Worm (Caenorhabditis elegans) whole organism, L4 larva: ENCODE results near the gene fbxa-63.

ENCODE experiments used
- D1046.2 ChIP-seq: fragments of 200-800 bp; sonication (Bioruptor generic); IDR thresholded peaks from 2 replicates; pipeline ENCODE4 v1.3.6; 2022; ENCODE audit warnings: missing genetic modification characterization, missing compliant biosample characterization
- F44E2.7 ChIP-seq: fragments of 200-800 bp; sonication (Bioruptor generic); IDR thresholded peaks from 2 replicates; pipeline ENCODE4 v2.1.2; 2022; ENCODE audit warnings: missing genetic modification characterization, missing compliant biosample characterization
- F49E8.2 ChIP-seq: sonication (generic microtip); optimal IDR thresholded peaks from 2 replicates; lab custom pipeline; 2016; ENCODE audit warnings: missing compliant biosample characterization, mild to moderate bottlenecking, missing genetic modification characterization, borderline replicate concordance
- Y5F2A.4 ChIP-seq: fragments of 200-800 bp; sonication (Bioruptor generic); optimal IDR thresholded peaks from 2 replicates; lab custom pipeline; 2018; ENCODE audit warnings: mild to moderate bottlenecking, missing genetic modification characterization, missing compliant biosample characterization
- Y75B8A.6 ChIP-seq: fragments of 200-800 bp; sonication (Bioruptor generic); IDR thresholded peaks from 2 replicates; pipeline ENCODE4 v1.3.6; 2022; ENCODE audit warnings: missing genetic modification reagents, missing genetic modification characterization, missing compliant biosample characterization
- aha-1 ChIP-seq: fragments of 150-350 bp; peaks from one replicate; lab custom pipeline; 2014; ENCODE audit warnings: missing biosample characterization, missing genetic modification characterization
- aly-2 ChIP-seq: sonication (generic microtip); optimal IDR thresholded peaks from 2 replicates; lab custom pipeline; 2018; ENCODE audit warnings: missing biosample characterization, missing genetic modification characterization
- ama-1 ChIP-seq: fragments of 150-350 bp; optimal IDR thresholded peaks from 2 replicates; lab custom pipeline; 2014; ENCODE audit warnings: inconsistent platforms, mixed read lengths
- attf-4 ChIP-seq: sonication (generic microtip); optimal IDR thresholded peaks from 3 replicates; lab custom pipeline; 2017; ENCODE audit warnings: missing biosample characterization, missing genetic modification characterization
- ceh-20 ChIP-seq: fragments of 200-800 bp; sonication (Bioruptor generic); IDR thresholded peaks from 2 replicates; pipeline ENCODE4 v1.3.6; 2022; ENCODE audit warnings: missing genetic modification reagents, missing genetic modification characterization, missing compliant biosample characterization
- ceh-44 ChIP-seq: fragments of 200-800 bp; sonication (Bioruptor generic); IDR thresholded peaks from 2 replicates; pipeline ENCODE4 v1.3.6; 2022; ENCODE audit warnings: missing genetic modification reagents, missing genetic modification characterization, missing compliant biosample characterization
- ceh-62 ChIP-seq: sonication (generic microtip); optimal IDR thresholded peaks from 2 replicates; lab custom pipeline; 2017; ENCODE audit warnings: missing biosample characterization, missing genetic modification characterization
- ceh-82 ChIP-seq: sonication (generic microtip); optimal IDR thresholded peaks from 2 replicates; lab custom pipeline; 2017; ENCODE audit warnings: missing biosample characterization, missing genetic modification characterization
- cey-2 ChIP-seq: sonication (generic microtip); optimal IDR thresholded peaks from 3 replicates; lab custom pipeline; 2017; ENCODE audit warnings: missing genetic modification characterization, mild to moderate bottlenecking, missing compliant biosample characterization, antibody characterized with exemption, borderline replicate concordance; ENCODE audit not compliant: insufficient read depth
- daf-12 ChIP-seq: fragments of 150-350 bp; optimal IDR thresholded peaks from 2 replicates; lab custom pipeline; 2014; ENCODE audit warnings: missing biosample characterization, missing genetic modification reagents, missing genetic modification characterization
- daf-16 ChIP-seq, 3 experiments: sonication (generic microtip); optimal IDR thresholded peaks; 2 replicates each; lab custom pipeline; 2016 to 2017; ENCODE audit warnings: missing genetic modification characterization in 3 of 3, missing genetic modification reagents in 3 of 3, mild to moderate bottlenecking in 2 of 3, missing compliant biosample characterization in 2 of 3, missing biosample characterization in 1 of 3, moderate library complexity in 1 of 3
- daf-19 ChIP-seq: fragments of 200-800 bp; sonication (Bioruptor generic); conservative IDR thresholded peaks from 2 replicates; pipeline ENCODE4 v1.3.6; 2022; ENCODE audit warnings: missing genetic modification characterization, missing compliant biosample characterization
- dmd-8 ChIP-seq: fragments of 200-800 bp; sonication (Bioruptor generic); IDR thresholded peaks from 2 replicates; pipeline ENCODE4 v1.3.6; 2022; ENCODE audit warnings: missing genetic modification characterization, missing compliant biosample characterization
- dpl-1 ChIP-seq: fragments of 150-350 bp; optimal IDR thresholded peaks from 2 replicates; lab custom pipeline; 2014; ENCODE audit warnings: missing biosample characterization, missing genetic modification reagents, missing genetic modification characterization
- egl-27 ChIP-seq: sonication (generic microtip); optimal IDR thresholded peaks from 3 replicates; lab custom pipeline; 2017; ENCODE audit warnings: missing biosample characterization, missing genetic modification reagents, missing genetic modification characterization
- egl-43 ChIP-seq: fragments of 200-800 bp; sonication (Bioruptor generic); IDR thresholded peaks from 2 replicates; pipeline ENCODE4 v1.3.6; 2022; ENCODE audit warnings: missing genetic modification reagents, missing genetic modification characterization, missing compliant biosample characterization
- fos-1 ChIP-seq: fragments of 150-350 bp; optimal IDR thresholded peaks from 2 replicates; lab custom pipeline; 2014; ENCODE audit warnings: missing biosample characterization, missing genetic modification characterization
- gei-8 ChIP-seq: fragments of 200-800 bp; sonication (Bioruptor generic); optimal IDR thresholded peaks from 2 replicates; lab custom pipeline; 2018; ENCODE audit warnings: mild to moderate bottlenecking, missing genetic modification characterization, missing compliant biosample characterization
- hmg-1.1 ChIP-seq: fragments of 200-800 bp; sonication (Bioruptor generic); IDR thresholded peaks from 2 replicates; pipeline ENCODE4 v1.3.6; 2022; ENCODE audit warnings: missing genetic modification reagents, missing genetic modification characterization, missing compliant biosample characterization
- jun-1 ChIP-seq: fragments of 150-350 bp; optimal IDR thresholded peaks from 2 replicates; lab custom pipeline; 2014; ENCODE audit warnings: missing biosample characterization, missing genetic modification reagents, missing genetic modification characterization
- lin-15B ChIP-seq: fragments of 150-350 bp; sonication (generic microtip); optimal IDR thresholded peaks from 3 replicates; lab custom pipeline; 2014; ENCODE audit warnings: missing biosample characterization, missing genetic modification characterization
- lin-38 ChIP-seq: fragments of 200-800 bp; sonication (Bioruptor generic); IDR thresholded peaks from 2 replicates; pipeline ENCODE4 v1.3.6; 2022; ENCODE audit warnings: missing genetic modification reagents, missing genetic modification characterization, missing compliant biosample characterization
- lsy-2 ChIP-seq, 2 experiments: fragments of 150-350 bp in 1 of 2; sonication (generic microtip) in 1 of 2; optimal IDR thresholded peaks; 2 replicates each; lab custom pipeline; 2014 to 2017; ENCODE audit warnings: missing biosample characterization in 2 of 2, missing genetic modification characterization in 2 of 2
- madf-9 ChIP-seq: fragments of 200-800 bp; sonication (Bioruptor generic); conservative IDR thresholded peaks from 2 replicates; pipeline ENCODE4 v1.3.6; 2022; ENCODE audit warnings: missing genetic modification reagents, missing genetic modification characterization, missing compliant biosample characterization
- mdt-29 ChIP-seq: fragments of 200-800 bp; sonication (Bioruptor generic); IDR thresholded peaks from 2 replicates; pipeline ENCODE4 v1.3.6; 2022; ENCODE audit warnings: missing genetic modification reagents, missing genetic modification characterization, missing compliant biosample characterization
- mxl-2 ChIP-seq: fragments of 200-800 bp; sonication (Bioruptor generic); conservative IDR thresholded peaks from 2 replicates; pipeline ENCODE4 v1.3.6; 2022; ENCODE audit warnings: missing genetic modification reagents, missing genetic modification characterization, missing compliant biosample characterization
- mxl-3 ChIP-seq: fragments of 200-800 bp; sonication (Bioruptor generic); optimal IDR thresholded peaks from 2 replicates; lab custom pipeline; 2018; ENCODE audit warnings: mild to moderate bottlenecking, missing genetic modification characterization, missing compliant biosample characterization
- nhr-10 ChIP-seq: fragments of 150-350 bp; optimal IDR thresholded peaks from 2 replicates; lab custom pipeline; 2014; ENCODE audit warnings: missing biosample characterization, missing genetic modification characterization
- nhr-11 ChIP-seq: fragments of 150-350 bp; optimal IDR thresholded peaks from 2 replicates; lab custom pipeline; 2014; ENCODE audit warnings: missing biosample characterization, missing genetic modification characterization
- nhr-237 ChIP-seq: sonication (generic microtip); optimal IDR thresholded peaks from 2 replicates; lab custom pipeline; 2017; ENCODE audit warnings: missing biosample characterization, missing genetic modification characterization
- nhr-25 ChIP-seq: sonication (generic microtip); optimal IDR thresholded peaks from 2 replicates; lab custom pipeline; 2017; ENCODE audit warnings: missing genetic modification characterization, mild to moderate bottlenecking, missing compliant biosample characterization, antibody characterized with exemption, moderate library complexity, borderline replicate concordance; ENCODE audit not compliant: insufficient read depth
- nhr-28 ChIP-seq: fragments of 150-350 bp; optimal IDR thresholded peaks from 2 replicates; lab custom pipeline; 2014; ENCODE audit warnings: missing biosample characterization, missing genetic modification characterization
- nhr-42 ChIP-seq: fragments of 200-800 bp; sonication (Bioruptor generic); IDR thresholded peaks from 2 replicates; pipeline ENCODE4 v1.3.6; 2022; ENCODE audit warnings: missing genetic modification characterization, missing compliant biosample characterization
- nhr-6 ChIP-seq: fragments of 150-350 bp; optimal IDR thresholded peaks from 2 replicates; lab custom pipeline; 2014; ENCODE audit warnings: missing biosample characterization, missing genetic modification characterization
- pha-4 ChIP-seq, 2 experiments: fragments of 150-350 bp in 1 of 2; fragments of 200-800 bp in 1 of 2; sonication (Bioruptor generic) in 1 of 2; IDR thresholded peaks in 1 of 2; optimal IDR thresholded peaks in 1 of 2; 2 replicates each; pipeline versions ENCODE4 v1.3.6 to Lab custom; 2014 to 2022; ENCODE audit warnings: missing genetic modification characterization in 2 of 2, missing genetic modification reagents in 2 of 2, missing biosample characterization in 1 of 2, missing compliant biosample characterization in 1 of 2
- saeg-2 ChIP-seq: fragments of 200-800 bp; sonication (Bioruptor generic); IDR thresholded peaks from 2 replicates; pipeline ENCODE4 v1.3.6; 2022; ENCODE audit warnings: missing genetic modification reagents, missing genetic modification characterization, missing compliant biosample characterization
- snpc-1.2 ChIP-seq: fragments of 200-800 bp; sonication (Bioruptor generic); IDR thresholded peaks from 2 replicates; pipeline ENCODE4 v1.3.6; 2022; ENCODE audit warnings: missing genetic modification reagents, missing genetic modification characterization, missing compliant biosample characterization
- snpc-4 ChIP-seq: fragments of 150-350 bp; optimal IDR thresholded peaks from 2 replicates; lab custom pipeline; 2014; ENCODE audit warnings: missing biosample characterization, missing genetic modification characterization
- spr-1 ChIP-seq: sonication (generic microtip); optimal IDR thresholded peaks from 2 replicates; lab custom pipeline; 2016; ENCODE audit warnings: mild to moderate bottlenecking, missing genetic modification characterization, missing compliant biosample characterization
- tag-97 ChIP-seq: fragments of 200-800 bp; sonication (Bioruptor generic); IDR thresholded peaks from 2 replicates; pipeline ENCODE4 v1.3.6; 2022; ENCODE audit warnings: missing genetic modification characterization, missing compliant biosample characterization
- tra-1 ChIP-seq: fragments of 200-800 bp; sonication (Bioruptor generic); IDR thresholded peaks from 2 replicates; pipeline ENCODE4 v1.3.6; 2022; ENCODE audit warnings: missing genetic modification reagents, missing genetic modification characterization, missing compliant biosample characterization
- unc-62 ChIP-seq, 3 experiments: fragments of 150-350 bp in 1 of 3; sonication (generic microtip); optimal IDR thresholded peaks in 2 of 3; peaks in 1 of 3; 1 replicate in 1 of 3; 2 replicates in 2 of 3; lab custom pipeline; 2014 to 2017; ENCODE audit warnings: missing biosample characterization in 3 of 3, missing genetic modification characterization in 3 of 3, missing genetic modification reagents in 3 of 3, missing genotype in 1 of 3
- zfp-3 ChIP-seq: fragments of 200-800 bp; sonication (Bioruptor generic); conservative IDR thresholded peaks from 2 replicates; pipeline ENCODE4 v1.3.6; 2022; ENCODE audit warnings: missing genetic modification reagents, missing genetic modification characterization, missing compliant biosample characterization
- zip-11 ChIP-seq: fragments of 200-800 bp; sonication (Bioruptor generic); IDR thresholded peaks from 2 replicates; pipeline ENCODE4 v1.3.6; 2022; ENCODE audit warnings: missing genetic modification characterization, missing compliant biosample characterization
- ztf-7 ChIP-seq: fragments of 150-350 bp; optimal IDR thresholded peaks from 2 replicates; lab custom pipeline; 2014; ENCODE audit warnings: missing biosample characterization, missing genetic modification characterization

Gene fbxa-63

ce11 chrIII:1218221-1218620 lies 25.1 kb upstream of the fbxa-63 start (continued):
- TF ChIP-seq cey-2 (tag; lab: Kevin White, UChicago) = no peak
- no peak for TF ChIP-seq gei-8 (GFP tag; lab: Kevin White, UChicago)
- no peak for TF ChIP-seq mxl-3 (GFP tag; lab: Kevin White, UChicago)
- TF ChIP-seq ceh-62 (tag; lab: Kevin White, UChicago) = no peak
- TF ChIP-seq snpc-4 (tag; lab: Kevin White, UChicago) = no peak
- no peak for TF ChIP-seq Y5F2A.4 (GFP tag; lab: Kevin White, UChicago)
- TF ChIP-seq egl-43 (GFP tag; lab: Robert Waterston, UW) = peak; percentile 71; the same call in 1 of the 2 replicates
- TF ChIP-seq lin-15B (tag; lab: Kevin White, UChicago) = no peak
- no peak for TF ChIP-seq spr-1 (tag; lab: Kevin White, UChicago)
- TF ChIP-seq daf-16 (GFP tag; optimal IDR thresholded peaks at IDR 0.05; lab: Kevin White, UChicago) = no peak
- TF ChIP-seq daf-16 (tag; optimal IDR thresholded peaks at IDR 0.05; lab: Kevin White, UChicago) = no peak
- TF ChIP-seq egl-27 (tag; lab: Kevin White, UChicago) = no peak
- TF ChIP-seq lin-38 (GFP tag; lab: Robert Waterston, UW) = peak; percentile 65
- no peak for TF ChIP-seq zfp-3 (GFP tag; lab: Robert Waterston, UW)
- no peak for TF ChIP-seq madf-9 (GFP tag; lab: Robert Waterston, UW)
- no peak for TF ChIP-seq D1046.2 (GFP tag; lab: Robert Waterston, UW)
- TF ChIP-seq nhr-28 (tag; lab: Kevin White, UChicago) = no peak
- no peak for TF ChIP-seq tra-1 (GFP tag; lab: Robert Waterston, UW)
- TF ChIP-seq nhr-42 (GFP tag; lab: Robert Waterston, UW) = 0 out of 2 replicates have a peak, but pooled peaks have one; percentile 7
- TF ChIP-seq nhr-10 (tag; lab: Kevin White, UChicago) = no peak
- peak; percentile 44; the same call in 1 of the 2 replicates for TF ChIP-seq snpc-1.2 (GFP tag; lab: Robert Waterston, UW)
- TF ChIP-seq aly-2 (tag; lab: Kevin White, UChicago) = no peak
- TF ChIP-seq nhr-25 (tag; lab: Kevin White, UChicago) = no peak
- TF ChIP-seq zip-11 (GFP tag; lab: Robert Waterston, UW) = 0 out of 2 replicates have a peak, but pooled peaks have one; percentile 38
- no peak for TF ChIP-seq saeg-2 (GFP tag; lab: Robert Waterston, UW)
- TF ChIP-seq F49E8.2 (tag; lab: Kevin White, UChicago) = no peak
- no peak for TF ChIP-seq ceh-82 (tag; lab: Kevin White, UChicago)
- TF ChIP-seq nhr-237 = no peak
- no peak for TF ChIP-seq hmg-1.1 (GFP tag; lab: Robert Waterston, UW)
- peak in 1 of 2 experiments; percentile 2 for TF ChIP-seq lsy-2 (tag; optimal IDR thresholded peaks at IDR 0.05; lab: Kevin White, UChicago)
- TF ChIP-seq ztf-7 = no peak
- no peak for TF ChIP-seq nhr-11
- no peak for TF ChIP-seq tag-97 (GFP tag; lab: Robert Waterston, UW)
- no peak for TF ChIP-seq fos-1 (tag; lab: Kevin White, UChicago)
- no peak for TF ChIP-seq ceh-44
- no peak for TF ChIP-seq daf-12 (tag; lab: Kevin White, UChicago)
- no peak for TF ChIP-seq daf-19
- TF ChIP-seq ceh-20 (GFP tag; lab: Robert Waterston, UW) = no peak
- TF ChIP-seq dmd-8 = peak; percentile 31; the same call in 1 of the 2 replicates
- peak; percentile 34; the same call in 1 of the 2 replicates for TF ChIP-seq pha-4 (GFP tag; IDR thresholded peaks at IDR 0.05; lab: Robert Waterston, UW)
- TF ChIP-seq pha-4 (tag; optimal IDR thresholded peaks at IDR 0.05; lab: Kevin White, UChicago) = no peak
- no peak for TF ChIP-seq attf-4 (tag; lab: Kevin White, UChicago)
- no peak for TF ChIP-seq mdt-29 (GFP tag; lab: Robert Waterston, UW)
- no peak for TF ChIP-seq mxl-2 (GFP tag; lab: Robert Waterston, UW)
- no peak for TF ChIP-seq jun-1 (tag; lab: Kevin White, UChicago)
- no peak for TF ChIP-seq Y75B8A.6 (GFP tag; lab: Robert Waterston, UW)
- TF ChIP-seq F44E2.7 (GFP tag; lab: Robert Waterston, UW) = no peak
- TF ChIP-seq unc-62 (GFP tag; optimal IDR thresholded peaks at IDR 0.05 in 1 of 2; lab: Kevin White, UChicago) = peak in 1 of 2 experiments; percentile 36
- no peak for TF ChIP-seq unc-62 (tag; optimal IDR thresholded peaks at IDR 0.05; lab: Kevin White, UChicago)
- peak; percentile 85 for TF ChIP-seq aha-1 (tag; lab: Kevin White, UChicago)
- TF ChIP-seq ama-1 (lab: Kevin White, UChicago) = no peak
- no peak for TF ChIP-seq nhr-6 (tag; lab: Kevin White, UChicago)
- TF ChIP-seq dpl-1 (GFP tag; lab: Kevin White, UChicago) = no peak
